Worm (Caenorhabditis elegans) whole organism, young adult: ENCODE data around the gene hel-1.

Experiments used
- B0019.2 ChIP-seq: fragments of 200-800 bp; sonication (Bioruptor generic); conservative IDR thresholded peaks from 2 replicates; pipeline ENCODE4 v1.3.6; 2022; ENCODE audit warnings: missing genetic modification reagents, missing genetic modification characterization, missing compliant biosample characterization
- B0261.1 ChIP-seq: sonication (generic microtip); optimal IDR thresholded peaks from 2 replicates; lab custom pipeline; 2016; ENCODE audit warnings: mild to moderate bottlenecking, missing genetic modification characterization, moderate library complexity, missing compliant biosample characterization
- D2030.7 ChIP-seq: fragments of 200-800 bp; sonication (Bioruptor generic); IDR thresholded peaks from 2 replicates; pipeline ENCODE4 v1.3.6; 2022; ENCODE audit warnings: missing genetic modification reagents, missing genetic modification characterization, missing compliant biosample characterization
- F22D6.2 ChIP-seq: sonication (generic microtip); optimal IDR thresholded peaks from 2 replicates; lab custom pipeline; 2016; ENCODE audit warnings: mild to moderate bottlenecking, missing genetic modification characterization, missing compliant biosample characterization
- F23B12.7 ChIP-seq: sonication (generic microtip); optimal IDR thresholded peaks from 2 replicates; lab custom pipeline; 2017; ENCODE audit warnings: missing genetic modification characterization, mild to moderate bottlenecking, missing compliant biosample characterization, antibody characterized with exemption, moderate library complexity; ENCODE audit not compliant: insufficient read depth
- F33H1.4 ChIP-seq: fragments of 200-800 bp; sonication (Bioruptor generic); IDR thresholded peaks from 2 replicates; pipeline ENCODE4 v1.3.6; 2022; ENCODE audit warnings: missing genetic modification reagents, missing genetic modification characterization, missing compliant biosample characterization
- F39B2.1 ChIP-seq: fragments of 200-800 bp; sonication (Bioruptor generic); IDR thresholded peaks from 2 replicates; pipeline ENCODE4 v1.3.6; 2022; ENCODE audit warnings: missing genetic modification reagents, missing genetic modification characterization, missing compliant biosample characterization
- F55B11.4 ChIP-seq: sonication (generic microtip); optimal IDR thresholded peaks from 2 replicates; lab custom pipeline; 2016; ENCODE audit warnings: missing compliant biosample characterization, missing genetic modification characterization, borderline replicate concordance; ENCODE audit not compliant: insufficient read depth
- Y53F4B.3 ChIP-seq: fragments of 200-800 bp; sonication (Bioruptor generic); IDR thresholded peaks from 2 replicates; pipeline ENCODE4 v1.3.6; 2022; ENCODE audit warnings: missing genetic modification reagents, missing genetic modification characterization, missing compliant biosample characterization
- Y53G8AR.9 ChIP-seq: fragments of 200-800 bp; sonication (Bioruptor generic); conservative IDR thresholded peaks from 2 replicates; pipeline ENCODE4 v1.3.6; 2022; ENCODE audit warnings: missing genetic modification reagents, missing genetic modification characterization, missing compliant biosample characterization
- Y95B8A.8 ChIP-seq: fragments of 200-800 bp; sonication (Bioruptor generic); IDR thresholded peaks from 2 replicates; pipeline ENCODE4 v1.3.6; 2022; ENCODE audit warnings: missing genetic modification reagents, missing genetic modification characterization, missing compliant biosample characterization
- ZK185.1 ChIP-seq: sonication (generic microtip); optimal IDR thresholded peaks from 2 replicates; lab custom pipeline; 2016; ENCODE audit warnings: mild to moderate bottlenecking, missing genetic modification characterization, missing compliant biosample characterization; ENCODE audit not compliant: poor library complexity, severe bottlenecking
- akir-1 ChIP-seq: fragments of 200-800 bp; sonication (Bioruptor generic); optimal IDR thresholded peaks from 2 replicates; lab custom pipeline; 2018; ENCODE audit warnings: mild to moderate bottlenecking, missing genetic modification characterization, moderate library complexity, missing compliant biosample characterization
- attf-5 ChIP-seq: fragments of 200-800 bp; sonication (Bioruptor generic); optimal IDR thresholded peaks from 2 replicates; lab custom pipeline; 2018; ENCODE audit warnings: mild to moderate bottlenecking, missing genetic modification characterization, missing compliant biosample characterization
- attf-6 ChIP-seq: fragments of 200-800 bp; sonication (Bioruptor generic); IDR thresholded peaks from 2 replicates; pipeline ENCODE4 v1.3.6; 2022; ENCODE audit warnings: missing genetic modification reagents, missing genetic modification characterization, missing compliant biosample characterization
- cebp-2 ChIP-seq: fragments of 200-800 bp; sonication (Bioruptor generic); IDR thresholded peaks from 2 replicates; pipeline ENCODE4 v1.3.6; 2022; ENCODE audit warnings: missing genetic modification characterization, missing compliant biosample characterization
- ceh-40 ChIP-seq: fragments of 200-800 bp; sonication (Bioruptor generic); IDR thresholded peaks from 2 replicates; pipeline ENCODE4 v1.3.6; 2022; ENCODE audit warnings: missing genetic modification characterization, missing compliant biosample characterization
- chd-7 ChIP-seq: sonication (generic microtip); optimal IDR thresholded peaks from 2 replicates; lab custom pipeline; 2016; ENCODE audit warnings: mild to moderate bottlenecking, missing genetic modification characterization, moderate library complexity, missing compliant biosample characterization
- dox-1 ChIP-seq: fragments of 200-800 bp; sonication (Bioruptor generic); IDR thresholded peaks from 2 replicates; pipeline ENCODE4 v1.3.6; 2022; ENCODE audit warnings: missing genetic modification reagents, missing genetic modification characterization, missing compliant biosample characterization
- dpff-1 ChIP-seq: sonication (generic microtip); optimal IDR thresholded peaks from 2 replicates; lab custom pipeline; 2017; ENCODE audit warnings: mild to moderate bottlenecking, missing genetic modification characterization, missing compliant biosample characterization
- egl-44 ChIP-seq: fragments of 200-800 bp; sonication (Bioruptor generic); IDR thresholded peaks from 2 replicates; pipeline ENCODE4 v1.3.6; 2022; ENCODE audit warnings: missing genetic modification reagents, missing genetic modification characterization, missing compliant biosample characterization
- egrh-3 ChIP-seq: fragments of 200-800 bp; sonication (Bioruptor generic); IDR thresholded peaks from 2 replicates; pipeline ENCODE4 v1.3.6; 2022; ENCODE audit warnings: missing genetic modification reagents, missing genetic modification characterization, missing compliant biosample characterization
- ekl-4 ChIP-seq: fragments of 200-800 bp; sonication (Bioruptor generic); IDR thresholded peaks from 2 replicates; pipeline ENCODE4 v1.3.6; 2022; ENCODE audit warnings: missing genetic modification reagents, missing genetic modification characterization, missing compliant biosample characterization
- fkh-3 ChIP-seq: sonication (generic microtip); optimal IDR thresholded peaks from 2 replicates; lab custom pipeline; 2016; ENCODE audit warnings: mild to moderate bottlenecking, missing genetic modification characterization, missing compliant biosample characterization
- hlh-12 ChIP-seq: sonication (generic microtip); optimal IDR thresholded peaks from 2 replicates; lab custom pipeline; 2016; ENCODE audit warnings: missing genetic modification characterization, missing compliant biosample characterization
- hmg-20 ChIP-seq: fragments of 200-800 bp; sonication (Bioruptor generic); IDR thresholded peaks from 2 replicates; pipeline ENCODE4 v1.3.6; 2022; ENCODE audit warnings: missing genetic modification reagents, missing genetic modification characterization, missing compliant biosample characterization
- hrde-1 ChIP-seq: sonication (generic microtip); optimal IDR thresholded peaks from 2 replicates; lab custom pipeline; 2016; ENCODE audit warnings: missing genetic modification characterization, mild to moderate bottlenecking, missing compliant biosample characterization, moderate library complexity, missing genotype, missing genetic modification reagents, borderline replicate concordance
- lin-35 ChIP-seq, 3 experiments: fragments of 150-350 bp in 2 of 3; sonication (generic microtip) in 1 of 3; optimal IDR thresholded peaks; 2 replicates each; lab custom pipeline; 2014 to 2018; ENCODE audit warnings: missing biosample characterization in 3 of 3, missing genetic modification characterization in 3 of 3, missing genetic modification reagents in 3 of 3
- lin-40 ChIP-seq: sonication (generic microtip); optimal IDR thresholded peaks from 2 replicates; lab custom pipeline; 2016; ENCODE audit warnings: missing genetic modification characterization, mild to moderate bottlenecking, missing compliant biosample characterization, missing genotype, missing genetic modification reagents
- lir-1 ChIP-seq: fragments of 200-800 bp; sonication (Bioruptor generic); conservative IDR thresholded peaks from 2 replicates; pipeline ENCODE4 v1.3.6; 2022; ENCODE audit warnings: missing genetic modification reagents, missing genetic modification characterization, missing compliant biosample characterization
- madf-10 ChIP-seq: sonication (generic microtip); optimal IDR thresholded peaks from 2 replicates; lab custom pipeline; 2016; ENCODE audit warnings: mild to moderate bottlenecking, missing genetic modification characterization, missing compliant biosample characterization
- mcd-1 ChIP-seq: fragments of 200-800 bp; sonication (Bioruptor generic); IDR thresholded peaks from 2 replicates; pipeline ENCODE4 v1.3.6; 2022; ENCODE audit warnings: missing genetic modification reagents, missing genetic modification characterization, missing compliant biosample characterization
- mes-4 ChIP-seq: sonication (generic microtip); optimal IDR thresholded peaks from 2 replicates; lab custom pipeline; 2016; ENCODE audit warnings: missing genotype, missing genetic modification characterization, missing compliant biosample characterization
- nfya-1 ChIP-seq: sonication (generic microtip); optimal IDR thresholded peaks from 2 replicates; lab custom pipeline; 2017; ENCODE audit warnings: antibody characterized with exemption, missing compliant biosample characterization, missing genetic modification characterization, borderline replicate concordance; ENCODE audit not compliant: insufficient read depth
- nfyb-1 ChIP-seq: fragments of 200-800 bp; sonication (Bioruptor generic); IDR thresholded peaks from 2 replicates; pipeline ENCODE4 v1.3.6; 2022; ENCODE audit warnings: missing genetic modification reagents, missing genetic modification characterization, missing compliant biosample characterization
- pha-4 ChIP-seq: fragments of 150-350 bp; sonication (generic microtip); optimal IDR thresholded peaks from 2 replicates; lab custom pipeline; 2014; ENCODE audit warnings: missing biosample characterization, missing genetic modification reagents, missing genetic modification characterization
- rpc-1 ChIP-seq, 2 experiments: fragments of 150-350 bp in 1 of 2; sonication (generic microtip) in 1 of 2; optimal IDR thresholded peaks; 2 replicates each; lab custom pipeline; 2014 to 2018; ENCODE audit warnings: missing biosample characterization in 1 of 2, missing genetic modification characterization in 1 of 2, missing genetic modification reagents in 1 of 2, missing genotype in 1 of 2
- sdz-38 ChIP-seq: sonication (generic microtip); optimal IDR thresholded peaks from 2 replicates; lab custom pipeline; 2016; ENCODE audit warnings: missing genotype, missing genetic modification characterization, missing compliant biosample characterization
- sptf-2 ChIP-seq: fragments of 200-800 bp; sonication (Bioruptor generic); optimal IDR thresholded peaks from 2 replicates; lab custom pipeline; 2018; ENCODE audit warnings: mild to moderate bottlenecking, missing genetic modification characterization, missing compliant biosample characterization
- tlf-1 ChIP-seq: fragments of 200-800 bp; sonication (Bioruptor generic); optimal IDR thresholded peaks from 2 replicates; lab custom pipeline; 2018; ENCODE audit warnings: mild to moderate bottlenecking, missing genetic modification characterization, missing compliant biosample characterization
- ztf-18 ChIP-seq: sonication (generic microtip); optimal IDR thresholded peaks from 2 replicates; lab custom pipeline; 2016; ENCODE audit warnings: missing genotype, mild to moderate bottlenecking, missing genetic modification characterization, missing compliant biosample characterization
- ztf-22 ChIP-seq: fragments of 200-800 bp; sonication (Bioruptor generic); optimal IDR thresholded peaks from 2 replicates; lab custom pipeline; 2018; ENCODE audit warnings: mild to moderate bottlenecking, missing genetic modification characterization, moderate library complexity, missing compliant biosample characterization
- ztf-26 ChIP-seq: sonication (generic microtip); optimal IDR thresholded peaks from 2 replicates; lab custom pipeline; 2017; ENCODE audit warnings: missing genetic modification characterization, missing compliant biosample characterization
- ztf-3 ChIP-seq: fragments of 200-800 bp; sonication (Bioruptor generic); optimal IDR thresholded peaks from 2 replicates; lab custom pipeline; 2018; ENCODE audit warnings: mild to moderate bottlenecking, missing genetic modification characterization, missing compliant biosample characterization

hel-1 gene

DNA sequence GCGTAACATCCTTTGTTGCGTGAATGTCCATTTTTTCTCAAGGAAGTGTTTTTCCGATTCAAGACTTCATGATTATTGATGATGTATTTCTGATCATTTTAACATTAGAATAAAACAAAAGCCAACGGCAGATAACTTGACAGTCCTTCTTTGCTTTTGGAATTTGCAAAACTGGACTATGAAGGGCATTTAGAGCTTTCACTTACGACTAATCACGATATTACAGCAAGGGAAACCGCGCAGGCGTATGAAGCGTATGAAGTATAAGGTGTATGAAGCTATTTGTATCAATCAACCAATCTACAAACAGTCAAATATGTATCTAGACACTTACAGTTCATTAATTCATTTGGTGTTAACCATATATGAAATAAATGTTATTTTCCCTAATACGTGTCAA, 49.1 kb upstream of the hel-1 start:
- no peak for TF ChIP-seq dox-1 (GFP tag; lab: Robert Waterston, UW)
- TF ChIP-seq hlh-12 (tag; lab: Kevin White, UChicago), result no peak
- no peak for TF ChIP-seq madf-10 (tag; lab: Kevin White, UChicago)
- no peak for TF ChIP-seq akir-1
- no peak for TF ChIP-seq F39B2.1 (GFP tag; lab: Robert Waterston, UW)
- TF ChIP-seq ZK185.1 (tag; lab: Kevin White, UChicago), result no peak
- TF ChIP-seq B0261.1 (tag; lab: Kevin White, UChicago), result no peak
- no peak for TF ChIP-seq chd-7 (tag; lab: Kevin White, UChicago)
- TF ChIP-seq ztf-3 (GFP tag; lab: Kevin White, UChicago), result no peak
- TF ChIP-seq rpc-1 (optimal IDR thresholded peaks at IDR 0.05; lab: Kevin White, UChicago), result no peak
- no peak for TF ChIP-seq rpc-1 (tag; optimal IDR thresholded peaks at IDR 0.05; lab: Kevin White, UChicago)

ce11 chrII:8370194-8370593, 41.5 kb upstream of the hel-1 start:
- TF ChIP-seq ZK185.1 (tag; lab: Kevin White, UChicago), result no peak
- no peak for TF ChIP-seq dpff-1 (tag; lab: Kevin White, UChicago)
- TF ChIP-seq B0019.2, result no peak
- TF ChIP-seq F23B12.7 (tag; lab: Kevin White, UChicago), result no peak
- no peak for TF ChIP-seq egl-44 (GFP tag; lab: Robert Waterston, UW)
- no peak for TF ChIP-seq cebp-2 (GFP tag; lab: Robert Waterston, UW)
- TF ChIP-seq sdz-38 (tag; lab: Kevin White, UChicago), result no peak
- TF ChIP-seq sptf-2 (GFP tag; lab: Kevin White, UChicago), result no peak
- no peak for TF ChIP-seq hrde-1 (tag; lab: Kevin White, UChicago)
- no peak for TF ChIP-seq ztf-22 (GFP tag; lab: Kevin White, UChicago)
- no peak for TF ChIP-seq nfya-1 (tag; lab: Kevin White, UChicago)
- TF ChIP-seq hmg-20, result no peak
- no peak for TF ChIP-seq lin-35 (GFP tag; optimal IDR thresholded peaks at IDR 0.05; lab: Kevin White, UChicago)
- no peak for TF ChIP-seq F33H1.4 (GFP tag; lab: Robert Waterston, UW)
- TF ChIP-seq egrh-3 (GFP tag; lab: Robert Waterston, UW), result no peak
- TF ChIP-seq D2030.7, result no peak
- TF ChIP-seq ztf-18 (tag; lab: Kevin White, UChicago), result no peak

DNA sequence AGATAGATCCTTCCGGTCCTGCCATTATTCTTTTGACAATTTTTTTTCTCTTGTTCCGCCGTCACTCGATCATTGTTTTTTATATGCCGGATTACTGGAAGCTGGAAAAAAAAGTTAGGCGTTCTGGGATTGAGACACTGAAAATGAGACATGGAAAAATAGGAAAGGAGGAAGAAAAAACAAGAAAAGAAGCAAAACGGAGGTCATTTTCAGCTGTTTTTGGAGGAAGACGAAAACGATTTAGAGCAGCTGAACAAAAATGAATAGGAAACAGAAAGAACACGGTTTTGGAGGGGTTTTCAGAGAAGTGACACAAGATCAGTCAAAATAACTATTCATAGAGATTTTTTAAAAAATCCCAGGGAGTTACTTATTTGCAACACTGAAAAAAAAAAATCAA, 40.4 kb upstream of the hel-1 start, which contains the start of gene amt-3:
Gene amt-3 (minus strand): TSS at position 101 of the 400 bp plus-strand sequence.
- TF ChIP-seq Y95B8A.8 (GFP tag; lab: Robert Waterston, UW) (no peak), F22D6.2 (no peak), mes-4 (tag; lab: Kevin White, UChicago) (no peak), chd-7 (tag; lab: Kevin White, UChicago) (no peak), lir-1 (GFP tag; lab: Robert Waterston, UW) (no peak)

- TF ChIP-seq tlf-1 (GFP tag; lab: Kevin White, UChicago), result no peak
- no peak for TF ChIP-seq lir-1 (GFP tag; lab: Robert Waterston, UW)
- TF ChIP-seq lin-40 (tag; lab: Kevin White, UChicago), result no peak
- no peak for TF ChIP-seq B0019.2
- no peak for TF ChIP-seq pha-4 (tag; lab: Kevin White, UChicago)
- no peak for TF ChIP-seq Y53F4B.3 (GFP tag; lab: Robert Waterston, UW)
- TF ChIP-seq ceh-40 (GFP tag; lab: Robert Waterston, UW), result no peak
- TF ChIP-seq ekl-4, result no peak
- no peak for TF ChIP-seq cebp-2 (GFP tag; lab: Robert Waterston, UW)
- TF ChIP-seq F55B11.4 (tag; lab: Kevin White, UChicago), result no peak
- TF ChIP-seq mcd-1 (GFP tag; lab: Robert Waterston, UW), result no peak
- TF ChIP-seq Y53G8AR.9, result no peak
- TF ChIP-seq ztf-26 (tag; lab: Kevin White, UChicago), result no peak
- TF ChIP-seq attf-6 (GFP tag; lab: Robert Waterston, UW), result no peak
- TF ChIP-seq attf-5, result no peak
- TF ChIP-seq fkh-3 (tag; lab: Kevin White, UChicago), result no peak
- no peak for TF ChIP-seq nfyb-1 (GFP tag; lab: Robert Waterston, UW)
These were observed 31.8 kb upstream of the hel-1 start, which contains the start of gene M195.2 for ce11 chrII:8360453-8360852. TSS of gene M195.2 (plus strand) at chrII:8360753.
